Worm (Caenorhabditis elegans): ENCODE results near the gene rpi-1.
A peak's percentile ranks its signal among the peaks of the same experiment; 100 is the strongest.
"Not testable (repeated sequence)": the region's sequence is repeated elsewhere in the genome, so short reads cannot be mapped to it uniquely, and the experiment has no call there.

Gene rpi-1

ce11 chrII:14004770-14005169 lies 42.6 kb upstream of the rpi-1 start:
- no peak for TF ChIP-seq T07F8.4 (tag; optimal IDR thresholded peaks at IDR 0.05)
- TF ChIP-seq hmg-1.2 (GFP tag; IDR thresholded peaks at IDR 0.05), result no peak
- TF ChIP-seq atf-7 (tag; optimal IDR thresholded peaks at IDR 0.05), result no peak
- TF ChIP-seq unc-62 (GFP tag; optimal IDR thresholded peaks at IDR 0.05), result no peak
- TF ChIP-seq nhr-80 (tag; optimal IDR thresholded peaks at IDR 0.05), result no peak
- TF ChIP-seq gei-17 (GFP tag; optimal IDR thresholded peaks at IDR 0.05), result no peak
- no peak for TF ChIP-seq sptf-2 (GFP tag; optimal IDR thresholded peaks at IDR 0.05)
- no peak for TF ChIP-seq F10E7.11 (tag; optimal IDR thresholded peaks at IDR 0.05)
- TF ChIP-seq attf-6 (GFP tag; IDR thresholded peaks at IDR 0.05), result no peak
- TF ChIP-seq let-526 (GFP tag; IDR thresholded peaks at IDR 0.05), result no peak
- TF ChIP-seq F22D6.2 (tag; optimal IDR thresholded peaks at IDR 0.05), result no peak
- no peak for TF ChIP-seq bed-2 (GFP tag; IDR thresholded peaks at IDR 0.05)
- no peak for TF ChIP-seq ZK185.1 (tag; optimal IDR thresholded peaks at IDR 0.05; ENCODE audit: poor library complexity, severe bottlenecking)
- TF ChIP-seq mel-28 (tag; optimal IDR thresholded peaks at IDR 0.05; ENCODE audit: borderline replicate concordance), result no peak
- TF ChIP-seq nfya-2 (GFP tag; IDR thresholded peaks at IDR 0.05), result no peak
- no peak for TF ChIP-seq Y67H2A.10 (GFP tag; conservative IDR thresholded peaks at IDR 0.05)
- TF ChIP-seq nhr-90 (tag; optimal IDR thresholded peaks at IDR 0.05), result no peak
- no peak for TF ChIP-seq snpc-3.4 (tag; optimal IDR thresholded peaks at IDR 0.05)
- TF ChIP-seq egrh-3 (GFP tag; IDR thresholded peaks at IDR 0.05), result no peak

- no peak for TF ChIP-seq ztf-3 (GFP tag; optimal IDR thresholded peaks at IDR 0.05)
- TF ChIP-seq C17E4.6 (GFP tag; IDR thresholded peaks at IDR 0.05), result no peak
- TF ChIP-seq repo-1 (tag; optimal IDR thresholded peaks at IDR 0.05), result no peak
- TF ChIP-seq ztf-26 (tag; optimal IDR thresholded peaks at IDR 0.05), result no peak
- TF ChIP-seq egl-44 (GFP tag; IDR thresholded peaks at IDR 0.05), result no peak
- no peak for TF ChIP-seq hsf-1 (GFP tag; IDR thresholded peaks at IDR 0.05)
- no peak for TF ChIP-seq snpc-4 (GFP tag; optimal IDR thresholded peaks at IDR 0.05)
- TF ChIP-seq snpc-4 (tag; optimal IDR thresholded peaks at IDR 0.05), result peak in 3 of 4 experiments; percentile 74 to 78 (median 76)
- TF ChIP-seq F37B4.10 (GFP tag; IDR thresholded peaks at IDR 0.05), result no peak
These were observed 41.7 kb upstream of the rpi-1 start for ce11 chrII:14003821-14004430.

- no peak for TF ChIP-seq F52B5.7 (tag; optimal IDR thresholded peaks at IDR 0.05)
- TF ChIP-seq aptf-2 (GFP tag; conservative IDR thresholded peaks at IDR 0.05), result no peak
- no peak for TF ChIP-seq atf-7 (tag; optimal IDR thresholded peaks at IDR 0.05)
These were observed 40.0 kb upstream of the rpi-1 start, which contains the start of gene F01D5.5 for ce11 chrII:14002200-14002599. F01D5.5 (minus strand) TSS chrII:14002300.

- TF ChIP-seq ZK185.1 (tag; optimal IDR thresholded peaks at IDR 0.05; ENCODE audit: poor library complexity, severe bottlenecking); pha-4 (tag; optimal IDR thresholded peaks at IDR 0.05); ztf-28 (GFP tag; IDR thresholded peaks at IDR 0.05): not testable (repeated sequence)
These were observed 37.8 kb upstream of the rpi-1 start, which contains the start of gene F01D5.3 for ce11 chrII:14000044-14000443. F01D5.3 (minus strand) TSS chrII:14000144.

ce11 chrII:13998964-13999363 lies 36.7 kb upstream of the rpi-1 start, which contains the start of gene F01D5.2:
F01D5.2 (minus strand) TSS chrII:13999064.
- TF ChIP-seq hmg-20 (GFP tag; IDR thresholded peaks at IDR 0.05), result no peak
